Worm (Caenorhabditis elegans) whole organism, mixed stage, embryonic: ENCODE measurements around the gene lin-42.

Experiments used
- M03D4.4 ChIP-seq: sonication (generic microtip); optimal IDR thresholded peaks from 2 replicates; lab custom pipeline; 2017; ENCODE audit warnings: mild to moderate bottlenecking, missing genetic modification characterization, missing compliant biosample characterization
- bed-3 ChIP-seq: fragments of 200-800 bp; sonication (Bioruptor generic); optimal IDR thresholded peaks from 3 replicates; lab custom pipeline; 2018; ENCODE audit warnings: mild to moderate bottlenecking, missing genetic modification characterization, moderate library complexity, missing compliant biosample characterization
- blmp-1 ChIP-seq: fragments of 150-350 bp; optimal IDR thresholded peaks from 2 replicates; lab custom pipeline; 2014; ENCODE audit warnings: missing biosample characterization, missing genetic modification characterization
- ceh-39 ChIP-seq: fragments of 150-350 bp; optimal IDR thresholded peaks from 2 replicates; lab custom pipeline; 2014; ENCODE audit warnings: missing biosample characterization, missing genetic modification characterization
- ceh-43 ChIP-seq: fragments of 200-800 bp; sonication (Bioruptor generic); optimal IDR thresholded peaks from 2 replicates; lab custom pipeline; 2018; ENCODE audit warnings: mild to moderate bottlenecking, missing genetic modification characterization, moderate library complexity, missing compliant biosample characterization
- ceh-83 ChIP-seq: fragments of 200-800 bp; sonication (Bioruptor generic); optimal IDR thresholded peaks from 2 replicates; lab custom pipeline; 2018; ENCODE audit warnings: mild to moderate bottlenecking, missing genetic modification characterization, missing compliant biosample characterization
- ces-1 ChIP-seq: fragments of 150-350 bp; optimal IDR thresholded peaks from 2 replicates; lab custom pipeline; 2014; ENCODE audit warnings: missing biosample characterization, missing genetic modification reagents, missing genetic modification characterization
- cnd-1 ChIP-seq: fragments of 200-800 bp; sonication (Bioruptor generic); optimal IDR thresholded peaks from 2 replicates; lab custom pipeline; 2018; ENCODE audit warnings: mild to moderate bottlenecking, missing genetic modification characterization, missing compliant biosample characterization
- drap-1 ChIP-seq: fragments of 200-800 bp; sonication (Bioruptor generic); optimal IDR thresholded peaks from 3 replicates; lab custom pipeline; 2018; ENCODE audit warnings: mild to moderate bottlenecking, missing genetic modification characterization, missing compliant biosample characterization
- elt-1 ChIP-seq: sonication (generic microtip); optimal IDR thresholded peaks from 2 replicates; lab custom pipeline; 2017; ENCODE audit warnings: missing genetic modification characterization, mild to moderate bottlenecking, missing compliant biosample characterization, antibody characterized with exemption, moderate library complexity, borderline replicate concordance; ENCODE audit not compliant: insufficient read depth
- elt-3 ChIP-seq: fragments of 150-350 bp; optimal IDR thresholded peaks from 2 replicates; lab custom pipeline; 2014; ENCODE audit warnings: missing biosample characterization, missing genetic modification characterization
- flh-1 ChIP-seq: fragments of 200-800 bp; sonication (Bioruptor generic); optimal IDR thresholded peaks from 2 replicates; lab custom pipeline; 2018; ENCODE audit warnings: mild to moderate bottlenecking, missing genetic modification characterization, moderate library complexity, missing compliant biosample characterization
- ham-2 ChIP-seq: fragments of 200-800 bp; sonication (Bioruptor generic); optimal IDR thresholded peaks from 2 replicates; lab custom pipeline; 2018; ENCODE audit warnings: mild to moderate bottlenecking, missing genetic modification characterization, missing compliant biosample characterization
- hlh-1 ChIP-seq: fragments of 150-350 bp; optimal IDR thresholded peaks from 2 replicates; lab custom pipeline; 2014; ENCODE audit warnings: missing biosample characterization, missing genetic modification reagents, missing genetic modification characterization
- lin-13 ChIP-seq: fragments of 150-350 bp; optimal IDR thresholded peaks from 2 replicates; lab custom pipeline; 2014; ENCODE audit warnings: missing biosample characterization, missing genetic modification characterization
- lin-32 ChIP-seq: fragments of 200-800 bp; sonication (Bioruptor generic); optimal IDR thresholded peaks from 2 replicates; lab custom pipeline; 2018; ENCODE audit warnings: mild to moderate bottlenecking, missing genetic modification characterization, missing compliant biosample characterization
- mab-5 ChIP-seq: fragments of 150-350 bp; optimal IDR thresholded peaks from 2 replicates; lab custom pipeline; 2014; ENCODE audit warnings: missing biosample characterization, missing genetic modification characterization
- mep-1 ChIP-seq: fragments of 150-350 bp; optimal IDR thresholded peaks from 2 replicates; lab custom pipeline; 2017; ENCODE audit warnings: missing biosample characterization, missing genetic modification reagents, missing genetic modification characterization, inconsistent platforms
- mls-2 ChIP-seq: sonication (generic microtip); optimal IDR thresholded peaks from 2 replicates; lab custom pipeline; 2016; ENCODE audit warnings: mild to moderate bottlenecking, missing genetic modification characterization, moderate library complexity, missing compliant biosample characterization
- nhr-12 ChIP-seq: fragments of 150-350 bp; optimal IDR thresholded peaks from 2 replicates; lab custom pipeline; 2014; ENCODE audit warnings: missing biosample characterization, missing genetic modification characterization
- nhr-2 ChIP-seq: fragments of 150-350 bp; optimal IDR thresholded peaks from 2 replicates; lab custom pipeline; 2014; ENCODE audit warnings: missing biosample characterization, missing genetic modification characterization
- nhr-237 ChIP-seq: fragments of 150-350 bp; optimal IDR thresholded peaks from 2 replicates; lab custom pipeline; 2014; ENCODE audit warnings: missing biosample characterization, missing genetic modification characterization
- nhr-28 ChIP-seq: fragments of 150-350 bp; optimal IDR thresholded peaks from 2 replicates; lab custom pipeline; 2014; ENCODE audit warnings: missing biosample characterization, missing genetic modification characterization
- nhr-76 ChIP-seq: sonication (generic microtip); optimal IDR thresholded peaks from 2 replicates; lab custom pipeline; 2017; ENCODE audit warnings: missing biosample characterization, missing genetic modification characterization
- pha-4 ChIP-seq: fragments of 150-350 bp; optimal IDR thresholded peaks from 2 replicates; lab custom pipeline; 2018; ENCODE audit warnings: missing biosample characterization, missing genetic modification reagents, missing genetic modification characterization
- sem-2 ChIP-seq: fragments of 200-800 bp; sonication (Bioruptor generic); optimal IDR thresholded peaks from 2 replicates; lab custom pipeline; 2018; ENCODE audit warnings: mild to moderate bottlenecking, missing genetic modification characterization, missing compliant biosample characterization
- snpc-4 ChIP-seq: fragments of 150-350 bp; optimal IDR thresholded peaks from 2 replicates; lab custom pipeline; 2014; ENCODE audit warnings: missing biosample characterization, missing genetic modification characterization
- sptf-1 ChIP-seq: sonication (generic microtip); optimal IDR thresholded peaks from 2 replicates; lab custom pipeline; 2017; ENCODE audit warnings: mild to moderate bottlenecking, missing genetic modification characterization, moderate library complexity, missing compliant biosample characterization
- unc-120 ChIP-seq: sonication (generic microtip); optimal IDR thresholded peaks from 2 replicates; lab custom pipeline; 2017; ENCODE audit warnings: missing genetic modification characterization, missing compliant biosample characterization; ENCODE audit not compliant: poor library complexity, severe bottlenecking
- unc-39 ChIP-seq: fragments of 150-350 bp; optimal IDR thresholded peaks from 2 replicates; lab custom pipeline; 2014; ENCODE audit warnings: missing biosample characterization, missing genetic modification characterization
- unc-62 ChIP-seq: fragments of 150-350 bp; optimal IDR thresholded peaks from 2 replicates; lab custom pipeline; 2014; ENCODE audit warnings: missing biosample characterization, missing genetic modification reagents, missing genetic modification characterization
- zip-8 ChIP-seq: fragments of 150-350 bp; optimal IDR thresholded peaks from 2 replicates; lab custom pipeline; 2014; ENCODE audit warnings: missing biosample characterization, missing genetic modification characterization

Gene lin-42

ce11 chrII:1295776-1296175 is 43.6 kb upstream of the lin-42 start, which contains the start of gene Y57G7A.2:
Gene Y57G7A.2, plus strand, starts transcription at chrII:1296076.
- TF ChIP-seq elt-1 (tag; lab: Kevin White, UChicago): no peak
- no peak for TF ChIP-seq lin-13 (tag; lab: Kevin White, UChicago)
- TF ChIP-seq blmp-1 (tag; lab: Kevin White, UChicago): no peak
- no peak for TF ChIP-seq zip-8 (tag; lab: Kevin White, UChicago)
- no peak for TF ChIP-seq lin-32 (GFP tag; lab: Kevin White, UChicago)
- TF ChIP-seq M03D4.4 (tag; lab: Kevin White, UChicago): no peak
- no peak for TF ChIP-seq nhr-237 (tag; lab: Kevin White, UChicago)
- no peak for TF ChIP-seq nhr-12
- TF ChIP-seq mep-1 (tag; lab: Kevin White, UChicago): no peak
- no peak for TF ChIP-seq elt-3 (tag; lab: Kevin White, UChicago)
- TF ChIP-seq unc-62 (GFP tag; lab: Kevin White, UChicago): no peak
- no peak for TF ChIP-seq pha-4 (tag; lab: Kevin White, UChicago)
- no peak for TF ChIP-seq nhr-28 (tag; lab: Kevin White, UChicago)
- TF ChIP-seq unc-39 (tag; lab: Kevin White, UChicago): no peak
- TF ChIP-seq sem-2 (GFP tag; lab: Kevin White, UChicago): no peak
- TF ChIP-seq unc-120 (tag; lab: Kevin White, UChicago): no peak
- no peak for TF ChIP-seq ham-2 (GFP tag; lab: Kevin White, UChicago)
- no peak for TF ChIP-seq nhr-76 (tag; lab: Kevin White, UChicago)
- no peak for TF ChIP-seq ces-1 (GFP tag; lab: Kevin White, UChicago)
- TF ChIP-seq, all 35 proteins: peak for 0

ce11 chrII:1293157-1293556 is 41.0 kb upstream of the lin-42 start, which contains the start of gene srz-64:
Gene srz-64, minus strand, starts transcription at chrII:1293257.
- TF ChIP-seq lin-13 (tag; lab: Kevin White, UChicago): no peak
- no peak for TF ChIP-seq ces-1 (GFP tag; lab: Kevin White, UChicago)
- no peak for TF ChIP-seq unc-62 (GFP tag; lab: Kevin White, UChicago)
- TF ChIP-seq drap-1: no peak
- no peak for TF ChIP-seq unc-39 (tag; lab: Kevin White, UChicago)
- no peak for TF ChIP-seq nhr-237 (tag; lab: Kevin White, UChicago)
- TF ChIP-seq ham-2 (GFP tag; lab: Kevin White, UChicago): no peak
- no peak for TF ChIP-seq ceh-83 (GFP tag; lab: Kevin White, UChicago)
- TF ChIP-seq ceh-39 (tag; lab: Kevin White, UChicago): no peak
- TF ChIP-seq nhr-28 (tag; lab: Kevin White, UChicago): no peak
- no peak for TF ChIP-seq mab-5 (tag; lab: Kevin White, UChicago)
- no peak for TF ChIP-seq sem-2 (GFP tag; lab: Kevin White, UChicago)
- TF ChIP-seq sptf-1 (tag; lab: Kevin White, UChicago): no peak
- TF ChIP-seq snpc-4 (tag; lab: Kevin White, UChicago): no peak
- no peak for TF ChIP-seq elt-1 (tag; lab: Kevin White, UChicago)
- TF ChIP-seq nhr-2 (tag; lab: Kevin White, UChicago): no peak
- TF ChIP-seq nhr-76 (tag; lab: Kevin White, UChicago): no peak
- no peak for TF ChIP-seq mls-2 (tag; lab: Kevin White, UChicago)
- no peak for TF ChIP-seq hlh-1
- no peak for TF ChIP-seq bed-3 (GFP tag; lab: Kevin White, UChicago)

ce11 chrII:1285514-1285913 is 33.4 kb upstream of the lin-42 start, which contains the start of the genes Y57G7A.6 and Y57G7A.3:
Gene Y57G7A.6, minus strand, starts transcription at chrII:1285614.
Gene Y57G7A.3, plus strand, starts transcription at chrII:1285782.
- TF ChIP-seq mls-2 (tag; lab: Kevin White, UChicago) (no peak), nhr-12 (no peak), ceh-83 (GFP tag; lab: Kevin White, UChicago) (no peak), ceh-43 (GFP tag; lab: Kevin White, UChicago) (no peak), pha-4 (tag; lab: Kevin White, UChicago) (no peak), cnd-1 (tag; lab: Kevin White, UChicago) (no peak), flh-1 (GFP tag; lab: Kevin White, UChicago) (no peak), bed-3 (GFP tag; lab: Kevin White, UChicago) (no peak), zip-8 (tag; lab: Kevin White, UChicago) (no peak), unc-39 (tag; lab: Kevin White, UChicago) (no peak), elt-1 (tag; lab: Kevin White, UChicago) (no peak)
- TF ChIP-seq, all 35 proteins: peak for 0

ce11 chrII:1284985-1285384 is 32.8 kb upstream of the lin-42 start:
- TF ChIP-seq ham-2 (GFP tag; lab: Kevin White, UChicago) (no peak), ceh-83 (GFP tag; lab: Kevin White, UChicago) (peak; percentile 20)
